Worm (Caenorhabditis elegans): ENCODE results near the gene R155.3.

DNA sequence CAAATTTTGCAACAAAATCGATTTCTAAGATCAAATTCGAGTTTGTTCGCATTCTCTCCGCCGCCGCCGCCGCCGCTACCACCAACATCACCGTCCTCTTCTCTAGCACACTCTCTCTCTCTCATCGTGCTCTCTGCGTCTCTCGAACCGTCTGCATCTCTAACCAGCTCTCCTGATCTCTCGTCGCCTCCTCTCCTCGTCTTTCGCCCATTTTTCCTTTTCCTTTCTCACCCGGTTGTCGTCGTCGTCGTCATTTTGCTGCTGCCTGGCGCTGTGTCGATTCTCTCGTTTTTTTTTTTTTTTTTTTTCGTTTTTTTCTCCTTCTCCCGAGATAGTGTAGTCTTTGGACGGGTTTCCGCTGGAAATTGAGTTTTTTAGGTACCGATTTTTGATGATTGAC is 50.1 kb downstream of the R155.3 start:
- peak; percentile 96 for TF ChIP-seq tra-1 (GFP tag; IDR thresholded peaks at IDR 0.05)
- peak; percentile 74 for TF ChIP-seq mes-2 (tag; optimal IDR thresholded peaks at IDR 0.05; ENCODE audit: poor library complexity, severe bottlenecking)
- TF ChIP-seq madf-5 (GFP tag; IDR thresholded peaks at IDR 0.05): 0 out of 4 replicates have a peak, but pooled peaks of 1 of the 2 experiments have one; percentile 38
- TF ChIP-seq nhr-76 (tag; optimal IDR thresholded peaks at IDR 0.05): peak; percentile 17
- peak; percentile 85 for TF ChIP-seq lin-13 (GFP tag; optimal IDR thresholded peaks at IDR 0.05)
